Worm (Caenorhabditis elegans): ENCODE data around the gene cct-1.

DNA sequence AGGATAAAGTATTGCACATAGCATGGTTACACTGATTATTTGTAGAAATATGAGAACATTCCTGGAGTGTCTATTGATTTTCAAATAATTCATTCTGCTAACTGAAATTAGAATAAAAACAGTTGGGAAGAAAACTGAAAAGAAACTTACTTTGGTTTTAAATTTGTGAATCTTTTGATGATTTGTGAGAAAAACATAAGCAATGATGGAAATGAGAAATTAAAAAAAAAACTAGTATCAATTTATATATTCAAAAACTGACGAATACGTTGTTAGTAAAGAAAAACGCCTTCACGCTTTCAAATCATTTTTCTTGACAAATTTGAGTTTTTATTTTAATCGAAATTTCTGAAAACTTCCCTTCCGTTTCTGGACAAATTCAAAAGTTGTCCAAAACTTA is 7.9 kb downstream of the cct-1 start, which contains the start of gene T05C12.9:
- TF ChIP-seq tbx-37 (GFP tag; conservative IDR thresholded peaks at IDR 0.05) (no peak), hmbx-1 (tag; optimal IDR thresholded peaks at IDR 0.05) (no peak), F13C5.2 (tag; optimal IDR thresholded peaks at IDR 0.05) (no peak), ama-1 (optimal IDR thresholded peaks at IDR 0.05) (no peak)
